Fruit fly (Drosophila melanogaster): ENCODE results near the gene beta4GalT7.
A peak's percentile ranks its signal among the peaks of the same experiment; 100 is the strongest.

Gene beta4GalT7

dm6 chr3R:25024895-25025557 lies 2.0 kb downstream of the beta4GalT7 start, which contains the start of the genes EMC6 and Hr96:
EMC6 (minus strand) TSS chr3R:25025017.
Hr96 (plus strand) TSS chr3R:25025235.
- TF ChIP-seq brk (GFP tag; optimal IDR thresholded peaks at IDR 0.05) (no peak), rgr (GFP tag; optimal IDR thresholded peaks at IDR 0.05) (peak; percentile 94), CG9705 (GFP tag; optimal IDR thresholded peaks at IDR 0.05) (peak; percentile 88), br (GFP tag; optimal IDR thresholded peaks at IDR 0.05) (peak; percentile 93), Abd-B (GFP tag; optimal IDR thresholded peaks at IDR 0.05) (no peak), Hnf4 (GFP tag; optimal IDR thresholded peaks at IDR 0.05) (no peak), Hr83 (GFP tag; optimal IDR thresholded peaks at IDR 0.05; ENCODE audit: poor library complexity, severe bottlenecking) (peak; percentile 98), Dif (GFP tag; optimal IDR thresholded peaks at IDR 0.05; ENCODE audit: partially characterized antibody) (no peak), Jra (GFP tag; optimal IDR thresholded peaks at IDR 0.05) (peak; percentile 93), CG32264 (GFP tag; optimal IDR thresholded peaks at IDR 0.05) (peak; percentile 87), GATAd (GFP tag; optimal IDR thresholded peaks at IDR 0.05) (peak; percentile 84), fru (GFP tag; optimal IDR thresholded peaks at IDR 0.05) (peak; percentile 93), Hr78 (GFP tag; optimal IDR thresholded peaks at IDR 0.05) (no peak), foxo (GFP tag; optimal IDR thresholded peaks at IDR 0.05) (peak; percentile 14 to 94), tai (GFP tag; optimal IDR thresholded peaks at IDR 0.05) (no peak), usp (GFP tag; optimal IDR thresholded peaks at IDR 0.05) (no peak), ey (GFP tag; optimal IDR thresholded peaks at IDR 0.05) (peak; percentile 92), woc (GFP tag; optimal IDR thresholded peaks at IDR 0.05) (peak; percentile 85), jim (GFP tag; optimal IDR thresholded peaks at IDR 0.05) (peak; percentile 70), CrebA (GFP tag; optimal IDR thresholded peaks at IDR 0.05; ENCODE audit: borderline replicate concordance) (no peak), h (GFP tag; optimal IDR thresholded peaks at IDR 0.05) (peak; percentile 95), pan (optimal IDR thresholded peaks at IDR 0.05) (no peak), sage (GFP tag; optimal IDR thresholded peaks at IDR 0.05) (no peak), Myc (optimal IDR thresholded peaks at IDR 0.05) (peak; percentile 46), Vsx2 (GFP tag; optimal IDR thresholded peaks at IDR 0.05; ENCODE audit: partially characterized antibody) (peak; percentile 54), Mio (GFP tag; optimal IDR thresholded peaks at IDR 0.05) (peak; percentile 60), dmrt93B (GFP tag; optimal IDR thresholded peaks at IDR 0.05) (no peak), Sp1 (GFP tag; optimal IDR thresholded peaks at IDR 0.05) (peak; percentile 90), dsf (GFP tag; optimal IDR thresholded peaks at IDR 0.05; ENCODE audit: borderline replicate concordance) (peak; percentile 85), OdsH (GFP tag; optimal IDR thresholded peaks at IDR 0.05) (peak; percentile 87), Rel (GFP tag; optimal IDR thresholded peaks at IDR 0.05) (no peak), Rel (tag; optimal IDR thresholded peaks at IDR 0.05) (peak; percentile 76), lola (GFP tag; optimal IDR thresholded peaks at IDR 0.05) (no peak), HLH106 (tag; optimal IDR thresholded peaks at IDR 0.05) (peak; percentile 92), N (GFP tag; optimal IDR thresholded peaks at IDR 0.05) (no peak), dl (GFP tag; optimal IDR thresholded peaks at IDR 0.05; ENCODE audit: insufficient read depth in 1 of 2, partially characterized antibody in 2 of 2) (no peak), psq (GFP tag; optimal IDR thresholded peaks at IDR 0.05) (peak; percentile 83), sv (GFP tag; optimal IDR thresholded peaks at IDR 0.05) (peak; percentile 95), Dfd (GFP tag; optimal IDR thresholded peaks at IDR 0.05) (no peak)

dm6 chr3R:25027281-25028219 lies 4.5 kb downstream of the beta4GalT7 start:
- TF ChIP-seq Dfd (GFP tag; optimal IDR thresholded peaks at IDR 0.05) (no peak), Rel (GFP tag; optimal IDR thresholded peaks at IDR 0.05) (no peak), Rel (tag; optimal IDR thresholded peaks at IDR 0.05) (peak; percentile 13), rgr (GFP tag; optimal IDR thresholded peaks at IDR 0.05) (peak; percentile 69), Mio (GFP tag; optimal IDR thresholded peaks at IDR 0.05) (peak; percentile 39), Vsx2 (GFP tag; optimal IDR thresholded peaks at IDR 0.05; ENCODE audit: partially characterized antibody) (no peak), Hr78 (GFP tag; optimal IDR thresholded peaks at IDR 0.05) (no peak), jim (GFP tag; optimal IDR thresholded peaks at IDR 0.05) (no peak), Dif (GFP tag; optimal IDR thresholded peaks at IDR 0.05; ENCODE audit: partially characterized antibody) (peak; percentile 45), usp (GFP tag; optimal IDR thresholded peaks at IDR 0.05) (no peak), tai (GFP tag; optimal IDR thresholded peaks at IDR 0.05) (no peak), br (GFP tag; optimal IDR thresholded peaks at IDR 0.05) (no peak), sv (GFP tag; optimal IDR thresholded peaks at IDR 0.05) (no peak), dl (GFP tag; optimal IDR thresholded peaks at IDR 0.05; ENCODE audit: insufficient read depth in 1 of 2, partially characterized antibody in 2 of 2) (no peak), CG9705 (GFP tag; optimal IDR thresholded peaks at IDR 0.05) (peak; percentile 2), dmrt93B (GFP tag; optimal IDR thresholded peaks at IDR 0.05) (no peak), Jra (GFP tag; optimal IDR thresholded peaks at IDR 0.05) (peak; percentile 50), OdsH (GFP tag; optimal IDR thresholded peaks at IDR 0.05) (peak; percentile 71), woc (GFP tag; optimal IDR thresholded peaks at IDR 0.05) (no peak), Hr83 (GFP tag; optimal IDR thresholded peaks at IDR 0.05; ENCODE audit: poor library complexity, severe bottlenecking) (peak; percentile 8), CrebA (GFP tag; optimal IDR thresholded peaks at IDR 0.05; ENCODE audit: borderline replicate concordance) (no peak), N (GFP tag; optimal IDR thresholded peaks at IDR 0.05) (no peak), dsf (GFP tag; optimal IDR thresholded peaks at IDR 0.05; ENCODE audit: borderline replicate concordance) (no peak), Abd-B (GFP tag; optimal IDR thresholded peaks at IDR 0.05) (no peak), lola (GFP tag; optimal IDR thresholded peaks at IDR 0.05) (no peak), ey (GFP tag; optimal IDR thresholded peaks at IDR 0.05) (peak; percentile 72), psq (GFP tag; optimal IDR thresholded peaks at IDR 0.05) (peak; percentile 60), h (GFP tag; optimal IDR thresholded peaks at IDR 0.05) (peak; percentile 77), HLH106 (tag; optimal IDR thresholded peaks at IDR 0.05) (no peak), brk (GFP tag; optimal IDR thresholded peaks at IDR 0.05) (no peak), pan (optimal IDR thresholded peaks at IDR 0.05) (no peak), Myc (optimal IDR thresholded peaks at IDR 0.05) (no peak), GATAd (GFP tag; optimal IDR thresholded peaks at IDR 0.05) (no peak), CG32264 (GFP tag; optimal IDR thresholded peaks at IDR 0.05) (peak; percentile 79), foxo (GFP tag; optimal IDR thresholded peaks at IDR 0.05) (peak; percentile 72 to 81), Hnf4 (GFP tag; optimal IDR thresholded peaks at IDR 0.05) (no peak)
